Worm (Caenorhabditis elegans): Measurements from ENCODE around the gene chil-18.

DNA sequence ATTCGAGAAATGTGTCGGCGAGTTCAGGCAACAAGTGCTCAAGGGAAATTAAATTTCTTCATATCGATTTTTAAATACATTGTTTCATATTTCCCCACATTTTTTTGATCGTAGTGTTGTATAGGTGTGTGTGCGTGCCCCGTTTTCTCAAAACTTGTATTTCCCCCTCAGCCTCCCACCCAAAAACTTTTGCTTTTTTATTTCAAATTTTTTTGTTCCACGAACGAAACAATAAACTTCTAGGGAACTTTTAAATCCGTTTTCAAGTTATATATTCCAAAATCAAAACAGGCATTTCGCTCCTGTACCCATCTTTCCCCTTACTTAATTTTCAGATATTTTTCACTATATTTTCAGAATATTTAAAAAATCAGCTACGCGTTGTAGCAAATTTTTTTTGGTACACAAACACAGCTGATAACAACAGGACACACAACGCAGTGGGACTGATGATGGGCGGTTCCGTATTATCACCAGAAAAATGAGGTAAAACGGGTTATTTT, 29.9 kb upstream of the chil-18 start, which contains the start of the genes M176.4 and M176.16:
- TF ChIP-seq ref-1 (GFP tag; conservative IDR thresholded peaks at IDR 0.05) (no peak), klf-2 (GFP tag; conservative IDR thresholded peaks at IDR 0.05) (no peak), ztf-29 (GFP tag; IDR thresholded peaks at IDR 0.05) (no peak), ztf-23 (GFP tag; IDR thresholded peaks at IDR 0.05) (no peak), cog-1 (tag; optimal IDR thresholded peaks at IDR 0.05) (no peak), T22C8.4 (GFP tag; IDR thresholded peaks at IDR 0.05) (no peak), med-1 (GFP tag; optimal IDR thresholded peaks at IDR 0.05; ENCODE audit: insufficient read depth) (no peak), flt-1 (GFP tag; IDR thresholded peaks at IDR 0.05) (no peak)

Measured in whole organism, midembryonic.